Fruit fly (Drosophila melanogaster) whole organism, embryonic: ENCODE results near the gene Pax.
A peak's percentile ranks its signal among the peaks of the same experiment; 100 is the strongest.

Source experiments
- Bgb ChIP-seq: fragments of 200-800 bp; sonication (Bioruptor generic); IDR thresholded peaks from 2 replicates; pipeline ENCODE4 v1.3.6; 2022; ENCODE audit warnings: missing biosample characterization, missing genetic modification characterization; ENCODE audit not compliant: partially characterized antibody
- CG10543 ChIP-seq: fragments of 200-800 bp; sonication (Bioruptor generic); optimal IDR thresholded peaks from 3 replicates; lab custom pipeline; 2017; ENCODE audit warnings: missing biosample characterization, mild to moderate bottlenecking, missing genetic modification characterization, moderate library complexity
- CG11456 ChIP-seq: fragments of 200-800 bp; sonication (Bioruptor generic); IDR thresholded peaks from 3 replicates; pipeline ENCODE4 v1.3.6; 2022; ENCODE audit warnings: missing biosample characterization, missing genetic modification characterization
- CG11560 ChIP-seq: fragments of 200-800 bp; sonication (Bioruptor generic); IDR thresholded peaks from 3 replicates; pipeline ENCODE4 v1.3.6; 2022; ENCODE audit warnings: missing biosample characterization, missing genetic modification characterization
- CG12071 ChIP-seq: fragments of 200-800 bp; sonication (Bioruptor generic); optimal IDR thresholded peaks from 3 replicates; lab custom pipeline; 2018; ENCODE audit warnings: missing biosample characterization, mild to moderate bottlenecking, missing genetic modification characterization
- CG12219 ChIP-seq: fragments of 200-800 bp; sonication (Bioruptor generic); optimal IDR thresholded peaks from 3 replicates; lab custom pipeline; 2018; ENCODE audit warnings: missing biosample characterization, mild to moderate bottlenecking, missing genetic modification characterization
- CG12769 ChIP-seq: fragments of 200-800 bp; sonication (Bioruptor generic); optimal IDR thresholded peaks from 2 replicates; lab custom pipeline; 2019; ENCODE audit warnings: missing biosample characterization, mild to moderate bottlenecking, missing genetic modification characterization, moderate library complexity
- CG13624 ChIP-seq: fragments of 200-800 bp; sonication (Bioruptor generic); optimal IDR thresholded peaks from 2 replicates; lab custom pipeline; 2016; ENCODE audit warnings: missing biosample characterization, missing genetic modification characterization
- CG1647 ChIP-seq: fragments of 200-800 bp; sonication (Bioruptor generic); optimal IDR thresholded peaks from 3 replicates; lab custom pipeline; 2016; ENCODE audit warnings: missing biosample characterization, missing genetic modification characterization
- CG17385 ChIP-seq: fragments of 200-800 bp; sonication (Bioruptor generic); optimal IDR thresholded peaks from 3 replicates; lab custom pipeline; 2018; ENCODE audit warnings: missing biosample characterization, mild to moderate bottlenecking, missing genetic modification characterization
- CG2129 ChIP-seq: fragments of 200-800 bp; sonication (Bioruptor generic); IDR thresholded peaks from 2 replicates; pipeline ENCODE4 v1.3.6; 2022; ENCODE audit warnings: missing biosample characterization, missing genetic modification characterization; ENCODE audit not compliant: partially characterized antibody
- CG33213 ChIP-seq: fragments of 200-800 bp; sonication (Bioruptor generic); optimal IDR thresholded peaks from 3 replicates; lab custom pipeline; 2016; ENCODE audit warnings: missing biosample characterization, missing genetic modification characterization
- CG6683 ChIP-seq: fragments of 200-800 bp; sonication (Bioruptor generic); optimal IDR thresholded peaks from 2 replicates; lab custom pipeline; 2017; ENCODE audit warnings: missing biosample characterization, mild to moderate bottlenecking, missing genetic modification characterization, missing genetic modification reagents
- CG7839 ChIP-seq: fragments of 200-800 bp; sonication (Bioruptor generic); optimal IDR thresholded peaks from 3 replicates; lab custom pipeline; 2018; ENCODE audit warnings: missing biosample characterization, mild to moderate bottlenecking, missing genetic modification characterization, moderate library complexity
- CG7963 ChIP-seq: fragments of 200-800 bp; sonication (Bioruptor generic); IDR thresholded peaks from 3 replicates; pipeline ENCODE4 v1.3.6; 2022; ENCODE audit warnings: missing biosample characterization, missing genetic modification characterization; ENCODE audit not compliant: partially characterized antibody
- CG8089 ChIP-seq: fragments of 200-800 bp; sonication (Bioruptor generic); optimal IDR thresholded peaks from 3 replicates; lab custom pipeline; 2016; ENCODE audit warnings: missing biosample characterization, missing genetic modification characterization
- CG8290 ChIP-seq, 3 experiments: fragments of 200-800 bp; sonication (Bioruptor generic); optimal IDR thresholded peaks; 2 replicates each; lab custom pipeline; 2016 to 2019; ENCODE audit warnings: missing biosample characterization in 3 of 3, missing genetic modification characterization in 3 of 3, mild to moderate bottlenecking in 2 of 3, moderate library complexity in 1 of 3
- D19A ChIP-seq: fragments of 200-800 bp; optimal IDR thresholded peaks from 3 replicates; lab custom pipeline; 2019; ENCODE audit warnings: missing biosample characterization, mild to moderate bottlenecking, missing genetic modification characterization, moderate library complexity
- Drgx ChIP-seq: fragments of 200-800 bp; sonication (Bioruptor generic); IDR thresholded peaks from 2 replicates; pipeline ENCODE4 v1.3.6; 2022; ENCODE audit warnings: missing biosample characterization, missing genetic modification characterization
- E2f2 ChIP-seq: fragments of 200-800 bp; sonication (Bioruptor generic); IDR thresholded peaks from 2 replicates; pipeline ENCODE4 v1.3.6; 2022; ENCODE audit warnings: missing biosample characterization, missing genetic modification characterization
- Ets65A ChIP-seq: fragments of 200-800 bp; sonication (Bioruptor generic); peaks from one replicate; lab custom pipeline; 2016; ENCODE audit warnings: missing biosample characterization, missing genetic modification characterization
- HmgD ChIP-seq: fragments of 200-800 bp; sonication (Bioruptor generic); optimal IDR thresholded peaks from 3 replicates; lab custom pipeline; 2016; ENCODE audit warnings: missing biosample characterization, missing genetic modification characterization
- Hr51 ChIP-seq, 2 experiments: fragments of 200-800 bp; sonication (Bioruptor generic); optimal IDR thresholded peaks; 2 replicates in 1 of 2; 3 replicates in 1 of 2; lab custom pipeline; 2016 to 2018; ENCODE audit warnings: missing biosample characterization in 2 of 2, missing genetic modification characterization in 2 of 2, mild to moderate bottlenecking in 1 of 2, moderate library complexity in 1 of 2
- Med ChIP-seq: fragments of 200-800 bp; sonication (Bioruptor generic); peaks from one replicate; lab custom pipeline; 2016; ENCODE audit warnings: missing biosample characterization, missing genetic modification characterization, mild to moderate bottlenecking, inconsistent platforms, moderate library complexity
- Nf-YC ChIP-seq: fragments of 200-800 bp; optimal IDR thresholded peaks from 3 replicates; lab custom pipeline; 2019; ENCODE audit warnings: missing biosample characterization, mild to moderate bottlenecking, missing genetic modification characterization, moderate library complexity
- Oli ChIP-seq: fragments of 200-800 bp; sonication (Bioruptor generic); optimal IDR thresholded peaks from 2 replicates; lab custom pipeline; 2018; ENCODE audit warnings: missing biosample characterization, mild to moderate bottlenecking, missing genetic modification characterization, moderate library complexity
- Sin3A ChIP-seq: fragments of >200 bp; optimal IDR thresholded peaks from 2 replicates; lab custom pipeline; 2018
- Six4 ChIP-seq: fragments of 200-800 bp; sonication (Bioruptor generic); optimal IDR thresholded peaks from 2 replicates; lab custom pipeline; 2016; ENCODE audit warnings: missing biosample characterization, missing genetic modification characterization
- bowl ChIP-seq: fragments of 200-800 bp; sonication (Bioruptor generic); IDR thresholded peaks from 2 replicates; pipeline ENCODE4 v1.3.6; 2022; ENCODE audit warnings: missing biosample characterization, missing genetic modification characterization
- chinmo ChIP-seq: fragments of 200-800 bp; sonication (Bioruptor generic); IDR thresholded peaks from 4 replicates; pipeline ENCODE4 v1.3.6; 2022; ENCODE audit warnings: missing biosample characterization, missing genetic modification characterization; ENCODE audit not compliant: partially characterized antibody
- fd3F ChIP-seq: fragments of 200-800 bp; sonication (Bioruptor generic); optimal IDR thresholded peaks from 2 replicates; lab custom pipeline; 2018; ENCODE audit warnings: missing biosample characterization, mild to moderate bottlenecking, missing genetic modification characterization, moderate library complexity
- gt ChIP-seq: fragments of 200-800 bp; sonication (Bioruptor generic); IDR thresholded peaks from 2 replicates; pipeline ENCODE4 v1.3.6; 2022; ENCODE audit warnings: missing biosample characterization, missing genetic modification characterization
- kay ChIP-seq: fragments of 200-800 bp; sonication (Bioruptor generic); optimal IDR thresholded peaks from 2 replicates; lab custom pipeline; 2016; ENCODE audit warnings: missing biosample characterization, missing genetic modification characterization
- lab ChIP-seq: fragments of 200-800 bp; sonication (Bioruptor generic); optimal IDR thresholded peaks from 3 replicates; lab custom pipeline; 2017; ENCODE audit warnings: missing biosample characterization, missing genetic modification characterization, mild to moderate bottlenecking, moderate library complexity, missing genetic modification reagents
- lmd ChIP-seq: fragments of 200-800 bp; sonication (Bioruptor generic); IDR thresholded peaks from 2 replicates; pipeline ENCODE4 v1.3.6; 2022; ENCODE audit warnings: missing biosample characterization, missing genetic modification characterization
- nom ChIP-seq: fragments of 200-800 bp; sonication (Bioruptor generic); optimal IDR thresholded peaks from 2 replicates; lab custom pipeline; 2017; ENCODE audit warnings: missing biosample characterization, missing genetic modification characterization, mild to moderate bottlenecking, moderate library complexity, missing genetic modification reagents
- org-1 ChIP-seq: fragments of 200-800 bp; sonication (Bioruptor generic); optimal IDR thresholded peaks from 2 replicates; lab custom pipeline; 2017; ENCODE audit warnings: missing biosample characterization, missing genetic modification characterization
- sd ChIP-seq: fragments of 200-800 bp; sonication (Bioruptor generic); optimal IDR thresholded peaks from 3 replicates; lab custom pipeline; 2018; ENCODE audit warnings: missing biosample characterization, mild to moderate bottlenecking, missing genetic modification characterization, moderate library complexity
- sr ChIP-seq: fragments of 200-800 bp; sonication (Bioruptor generic); IDR thresholded peaks from 3 replicates; pipeline ENCODE4 v1.3.6; 2022; ENCODE audit warnings: missing biosample characterization, missing genetic modification characterization
- ssp ChIP-seq: fragments of 200-800 bp; sonication (Bioruptor generic); IDR thresholded peaks from 2 replicates; pipeline ENCODE4 v1.3.6; 2022; ENCODE audit warnings: missing biosample characterization, missing genetic modification characterization
- tll ChIP-seq, 2 experiments: fragments of 200-800 bp in 1 of 2; fragments of >200 bp in 1 of 2; sonication (Bioruptor generic) in 1 of 2; optimal IDR thresholded peaks; 2 replicates each; lab custom pipeline; 2017 to 2019; ENCODE audit warnings: missing biosample characterization in 2 of 2, missing genetic modification characterization in 2 of 2, mild to moderate bottlenecking in 1 of 2, moderate library complexity in 1 of 2
- tna ChIP-seq: fragments of 200-800 bp; sonication (Bioruptor generic); IDR thresholded peaks from 2 replicates; pipeline ENCODE4 v1.3.6; 2022; ENCODE audit warnings: missing biosample characterization, missing genetic modification characterization; ENCODE audit not compliant: partially characterized antibody
- toy ChIP-seq: fragments of 200-800 bp; sonication (Bioruptor generic); IDR thresholded peaks from 2 replicates; pipeline ENCODE4 v1.3.6; 2022; ENCODE audit warnings: missing biosample characterization, missing genetic modification characterization
- vfl ChIP-seq: fragments of 200-800 bp; sonication (Bioruptor generic); optimal IDR thresholded peaks from 2 replicates; lab custom pipeline; 2016; ENCODE audit warnings: missing biosample characterization, missing genetic modification characterization
- vnd ChIP-seq: fragments of 200-800 bp; sonication (Bioruptor generic); IDR thresholded peaks from 3 replicates; pipeline ENCODE4 v1.3.6; 2022; ENCODE audit warnings: missing biosample characterization, missing genetic modification characterization; ENCODE audit not compliant: partially characterized antibody

Pax gene

DNA sequence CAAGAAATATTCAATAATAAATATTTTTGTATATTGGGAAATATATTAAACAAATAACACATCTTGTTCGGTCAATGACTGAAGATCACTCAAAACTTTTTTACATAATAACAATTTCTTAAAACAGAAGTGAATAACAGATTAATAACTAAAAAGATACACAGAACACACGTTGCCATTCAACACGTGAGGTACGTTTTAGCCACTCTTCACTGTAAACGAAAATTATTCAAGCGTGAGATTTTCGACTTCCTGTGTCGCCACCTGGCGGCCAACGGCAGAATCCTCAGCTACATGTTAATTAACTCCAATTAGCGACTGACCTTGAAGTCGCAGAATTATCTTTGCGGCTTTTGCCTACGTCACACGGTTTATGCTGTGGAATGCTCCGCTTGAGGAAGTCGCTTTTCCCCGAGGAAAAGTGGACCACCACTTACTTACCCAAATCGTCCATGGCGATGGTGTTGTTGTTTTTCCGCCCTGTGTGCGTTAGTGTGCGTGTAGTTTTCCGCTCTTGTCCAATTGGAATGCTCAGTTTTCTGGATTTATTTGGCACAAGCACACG lies 549 bp downstream of the Pax start (continued):
- peak; percentile 72 for TF ChIP-seq CG10543 (GFP tag; lab: Kevin White, UChicago)
- TF ChIP-seq CG7839 (tag; lab: Kevin White, UChicago): peak; percentile 77
- peak; percentile 74 for TF ChIP-seq Oli (tag; lab: Kevin White, UChicago)
- TF ChIP-seq E2f2 (GFP tag; lab: Robert Waterston, UW): peak; percentile 49

DNA sequence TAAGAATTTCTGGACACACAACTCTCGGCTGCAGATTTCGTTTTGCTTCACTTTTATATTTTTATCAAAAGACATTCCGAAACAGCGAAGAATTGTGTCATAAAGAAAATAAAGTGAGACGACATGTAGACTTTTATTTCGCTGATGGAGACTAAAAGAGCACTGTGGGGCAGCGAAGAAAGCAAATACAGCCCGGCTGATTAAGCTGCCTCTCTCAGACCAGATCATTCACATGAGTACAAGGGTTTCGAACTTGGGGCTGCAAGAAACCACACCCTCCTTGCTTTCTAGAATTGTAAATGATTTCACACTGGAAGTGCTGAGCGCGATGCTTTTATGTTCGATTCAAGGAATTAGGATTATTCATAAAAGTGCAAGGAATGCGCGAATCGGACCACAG lies 1.3 kb downstream of the Pax start:
- TF ChIP-seq chinmo (0 out of 4 replicates have a peak, but pooled peaks have one; percentile 39), CG33213 (GFP tag; lab: Kevin White, UChicago) (no peak), Med (GFP tag; lab: Kevin White, UChicago) (peak; percentile 61), lab (no peak), gt (GFP tag; lab: Robert Waterston, UW) (no peak), Bgb (0 out of 2 replicates have a peak, but pooled peaks have one; percentile 24), nom (GFP tag; lab: Kevin White, UChicago) (peak; percentile 50), sd (tag; lab: Kevin White, UChicago) (peak; percentile 34)
- TF ChIP-seq, all 482 proteins: peak for 5

DNA sequence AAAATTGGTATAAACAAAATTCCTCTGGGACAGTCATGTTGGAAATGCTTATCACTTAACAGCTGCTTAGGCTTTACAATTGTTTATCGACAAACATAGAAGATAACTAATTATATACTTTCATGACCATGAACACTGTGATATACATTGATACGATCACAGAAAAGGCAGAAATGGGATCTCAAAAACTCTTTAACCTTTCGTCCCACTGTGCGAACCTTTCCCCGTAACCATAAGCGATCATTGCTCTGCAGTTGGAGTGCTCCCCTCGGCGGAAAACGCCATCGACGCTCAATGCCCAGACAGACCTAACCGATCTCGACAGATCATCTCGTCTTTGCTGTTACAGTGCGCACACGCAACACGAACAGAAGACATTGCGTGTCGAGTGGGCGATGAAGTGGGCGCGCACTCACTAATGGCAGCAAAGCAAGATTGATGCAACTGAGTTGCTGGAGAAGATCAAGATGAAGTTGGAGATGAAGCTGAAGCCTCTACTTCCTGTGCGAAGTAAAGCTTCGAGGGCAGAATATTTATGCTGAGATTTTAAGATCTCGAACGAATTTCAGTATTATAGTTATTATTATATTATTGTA lies 2.0 kb downstream of the Pax start:
- TF ChIP-seq Nf-YC (tag; lab: Kevin White, UChicago) (no peak), Oli (tag; lab: Kevin White, UChicago) (no peak), org-1 (GFP tag; lab: Kevin White, UChicago) (no peak), lmd (GFP tag; lab: Robert Waterston, UW) (no peak), CG12769 (no peak), toy (GFP tag; lab: Robert Waterston, UW) (no peak), CG12219 (GFP tag; lab: Kevin White, UChicago) (no peak), CG8290 (GFP tag; optimal IDR thresholded peaks at IDR 0.05; lab: Kevin White, UChicago) (no peak), CG8290 (tag; optimal IDR thresholded peaks at IDR 0.05; lab: Kevin White, UChicago) (no peak), vnd (GFP tag; lab: Robert Waterston, UW) (0 out of 3 replicates have a peak, but pooled peaks have one; percentile 16), vfl (no peak), kay (GFP tag; lab: Kevin White, UChicago) (no peak), tll (GFP tag; optimal IDR thresholded peaks at IDR 0.05; lab: Kevin White, UChicago) (no peak), CG12071 (GFP tag; lab: Kevin White, UChicago) (no peak), CG8089 (peak; percentile 12), CG11456 (no peak), CG17385 (GFP tag; lab: Kevin White, UChicago) (no peak), ssp (GFP tag; lab: Robert Waterston, UW) (0 out of 2 replicates have a peak, but pooled peaks have one; percentile 13), D19A (tag; lab: Kevin White, UChicago) (no peak), Drgx (GFP tag; lab: Robert Waterston, UW) (peak; percentile 8; the same call in 1 of the 2 replicates), CG13624 (GFP tag; lab: Kevin White, UChicago) (no peak), CG6683 (GFP tag; lab: Kevin White, UChicago) (no peak), Ets65A (no peak), CG2129 (GFP tag; lab: Robert Waterston, UW) (no peak), CG7963 (GFP tag; lab: Robert Waterston, UW) (no peak), sr (GFP tag; lab: Robert Waterston, UW) (peak; percentile 72; the same call in 2 of the 3 replicates), Hr51 (GFP tag; optimal IDR thresholded peaks at IDR 0.05; lab: Kevin White, UChicago) (no peak), HmgD (GFP tag; lab: Kevin White, UChicago) (no peak), Sin3A (lab: Kevin White, UChicago) (no peak), Six4 (GFP tag; lab: Kevin White, UChicago) (no peak), bowl (GFP tag; lab: Robert Waterston, UW) (no peak), tna (GFP tag; lab: Robert Waterston, UW) (no peak), fd3F (GFP tag; lab: Kevin White, UChicago) (no peak), CG11560 (tag; lab: Robert Waterston, UW) (no peak), CG1647 (GFP tag; lab: Kevin White, UChicago) (no peak)
